Worm (Caenorhabditis elegans): ENCODE data around the gene swsn-7.

DNA sequence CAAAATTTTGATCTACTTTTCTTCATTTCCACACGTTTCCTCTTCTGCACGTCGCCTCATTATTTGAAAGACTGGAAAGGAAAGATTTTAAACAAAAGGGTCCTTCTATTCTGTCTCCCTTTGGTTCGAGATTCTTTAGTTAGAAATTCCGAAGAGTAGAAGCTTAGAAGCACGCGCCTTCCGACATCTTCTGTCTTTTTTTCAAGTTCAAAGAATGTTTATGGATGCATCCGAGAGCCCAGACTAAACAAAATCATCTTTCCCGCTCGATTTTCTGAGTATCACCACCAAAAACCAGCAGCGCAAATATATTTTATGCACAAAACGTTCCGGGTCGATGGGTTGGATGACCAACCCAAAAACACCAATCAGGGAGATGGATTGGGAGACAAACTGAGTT is 43.5 kb downstream of the swsn-7 start:
- no peak for TF ChIP-seq F52B5.7 (tag; optimal IDR thresholded peaks at IDR 0.05)
- TF ChIP-seq lir-1 (GFP tag; conservative IDR thresholded peaks at IDR 0.05) = no peak
- TF ChIP-seq cebp-1 (GFP tag; IDR thresholded peaks at IDR 0.05) = no peak
- no peak for TF ChIP-seq cebp-1 (tag; optimal IDR thresholded peaks at IDR 0.05)
